Worm (Caenorhabditis elegans) whole organism, L4/young adult: ENCODE data around the gene cyn-3.
A peak's percentile ranks its signal among the peaks of the same experiment; 100 is the strongest.

ENCODE experiments used
- W03F9.2 ChIP-seq: fragments of 150-350 bp; optimal IDR thresholded peaks from 2 replicates; lab custom pipeline; 2014; ENCODE audit warnings: missing biosample characterization, missing genetic modification characterization
- dao-5 ChIP-seq: sonication (generic microtip); optimal IDR thresholded peaks from 2 replicates; lab custom pipeline; 2016; ENCODE audit warnings: missing genotype, missing genetic modification characterization, moderate library complexity, missing compliant biosample characterization
- him-1 ChIP-seq: sonication (generic microtip); optimal IDR thresholded peaks from 2 replicates; lab custom pipeline; 2016; ENCODE audit warnings: missing genotype, missing genetic modification reagents, missing genetic modification characterization, missing compliant biosample characterization

DNA sequence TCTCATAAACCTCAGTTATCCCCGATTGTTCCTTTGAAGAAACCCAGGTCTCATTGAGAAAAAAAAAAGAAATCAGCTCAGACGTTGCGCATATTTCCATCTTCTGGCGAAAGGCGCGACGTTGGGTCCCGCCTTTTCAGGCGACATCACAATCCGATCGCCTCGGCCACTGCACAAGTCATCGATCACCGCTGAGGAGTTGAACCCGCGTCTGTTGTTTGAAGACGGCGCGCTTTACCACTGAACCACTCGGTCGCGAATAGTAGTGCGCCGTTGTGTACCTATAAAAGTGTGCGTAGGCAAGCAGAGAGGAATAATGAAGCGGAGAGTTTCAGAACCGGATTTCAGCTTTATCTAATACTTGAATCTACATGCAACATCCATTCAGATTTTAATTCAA, 1.2 kb downstream of the cyn-3 start, which contains the start of gene Y75B12B.11:
- TF ChIP-seq dao-5 (tag; lab: Kevin White, UChicago): peak; percentile 95
- peak; percentile 43 for TF ChIP-seq W03F9.2 (tag; lab: Kevin White, UChicago)
- no peak for TF ChIP-seq him-1
